Worm (Caenorhabditis elegans) whole organism, L4 larva: ENCODE data around the gene T05C7.9.

Source experiments
- F37D6.2 ChIP-seq: sonication (generic microtip); optimal IDR thresholded peaks from 2 replicates; lab custom pipeline; 2016; ENCODE audit warnings: mild to moderate bottlenecking, missing genetic modification characterization, missing compliant biosample characterization
- F44E2.7 ChIP-seq: fragments of 200-800 bp; sonication (Bioruptor generic); IDR thresholded peaks from 2 replicates; pipeline ENCODE4 v2.1.2; 2022; ENCODE audit warnings: missing genetic modification characterization, missing compliant biosample characterization
- T20F7.1 ChIP-seq: fragments of 200-800 bp; sonication (Bioruptor generic); optimal IDR thresholded peaks from 2 replicates; lab custom pipeline; 2018; ENCODE audit warnings: mild to moderate bottlenecking, missing genetic modification characterization, missing compliant biosample characterization
- aha-1 ChIP-seq: fragments of 150-350 bp; peaks from one replicate; lab custom pipeline; 2014; ENCODE audit warnings: missing biosample characterization, missing genetic modification characterization
- ama-1 ChIP-seq: fragments of 150-350 bp; optimal IDR thresholded peaks from 2 replicates; lab custom pipeline; 2014; ENCODE audit warnings: inconsistent platforms, mixed read lengths
- ceh-28 ChIP-seq: fragments of 150-350 bp; optimal IDR thresholded peaks from 2 replicates; lab custom pipeline; 2014; ENCODE audit warnings: missing biosample characterization, missing genetic modification reagents, missing genetic modification characterization
- ceh-32 ChIP-seq: sonication (generic microtip); optimal IDR thresholded peaks from 2 replicates; lab custom pipeline; 2016; ENCODE audit warnings: mild to moderate bottlenecking, missing genetic modification characterization, missing compliant biosample characterization; ENCODE audit not compliant: poor library complexity
- ceh-82 ChIP-seq: sonication (generic microtip); optimal IDR thresholded peaks from 2 replicates; lab custom pipeline; 2017; ENCODE audit warnings: missing biosample characterization, missing genetic modification characterization
- cey-2 ChIP-seq: sonication (generic microtip); optimal IDR thresholded peaks from 3 replicates; lab custom pipeline; 2017; ENCODE audit warnings: missing genetic modification characterization, mild to moderate bottlenecking, missing compliant biosample characterization, antibody characterized with exemption, borderline replicate concordance; ENCODE audit not compliant: insufficient read depth
- daf-12 ChIP-seq: fragments of 150-350 bp; optimal IDR thresholded peaks from 2 replicates; lab custom pipeline; 2014; ENCODE audit warnings: missing biosample characterization, missing genetic modification reagents, missing genetic modification characterization
- daf-16 ChIP-seq, 3 experiments: sonication (generic microtip); optimal IDR thresholded peaks; 2 replicates each; lab custom pipeline; 2016 to 2017; ENCODE audit warnings: missing genetic modification characterization in 3 of 3, missing genetic modification reagents in 3 of 3, mild to moderate bottlenecking in 2 of 3, missing compliant biosample characterization in 2 of 3, missing biosample characterization in 1 of 3, moderate library complexity in 1 of 3
- daf-19 ChIP-seq: fragments of 200-800 bp; sonication (Bioruptor generic); conservative IDR thresholded peaks from 2 replicates; pipeline ENCODE4 v1.3.6; 2022; ENCODE audit warnings: missing genetic modification characterization, missing compliant biosample characterization
- dpl-1 ChIP-seq: fragments of 150-350 bp; optimal IDR thresholded peaks from 2 replicates; lab custom pipeline; 2014; ENCODE audit warnings: missing biosample characterization, missing genetic modification reagents, missing genetic modification characterization
- egl-43 ChIP-seq: fragments of 200-800 bp; sonication (Bioruptor generic); IDR thresholded peaks from 2 replicates; pipeline ENCODE4 v1.3.6; 2022; ENCODE audit warnings: missing genetic modification reagents, missing genetic modification characterization, missing compliant biosample characterization
- hmg-1.1 ChIP-seq: fragments of 200-800 bp; sonication (Bioruptor generic); IDR thresholded peaks from 2 replicates; pipeline ENCODE4 v1.3.6; 2022; ENCODE audit warnings: missing genetic modification reagents, missing genetic modification characterization, missing compliant biosample characterization
- jun-1 ChIP-seq: fragments of 150-350 bp; optimal IDR thresholded peaks from 2 replicates; lab custom pipeline; 2014; ENCODE audit warnings: missing biosample characterization, missing genetic modification reagents, missing genetic modification characterization
- lin-1 ChIP-seq: fragments of 200-800 bp; sonication (Bioruptor generic); IDR thresholded peaks from 2 replicates; pipeline ENCODE4 v1.3.6; 2022; ENCODE audit warnings: missing genetic modification reagents, missing genetic modification characterization, missing compliant biosample characterization
- lin-15B ChIP-seq: fragments of 150-350 bp; sonication (generic microtip); optimal IDR thresholded peaks from 3 replicates; lab custom pipeline; 2014; ENCODE audit warnings: missing biosample characterization, missing genetic modification characterization
- lin-29 ChIP-seq: fragments of 200-800 bp; sonication (Bioruptor generic); IDR thresholded peaks from 2 replicates; pipeline ENCODE4 v1.3.6; 2022; ENCODE audit warnings: missing genetic modification reagents, missing genetic modification characterization, missing compliant biosample characterization
- madf-5 ChIP-seq, 2 experiments: fragments of 200-800 bp; sonication (Bioruptor generic); IDR thresholded peaks; 2 replicates each; pipeline ENCODE4 v1.3.6; 2022; ENCODE audit warnings: missing compliant biosample characterization in 2 of 2, missing genetic modification characterization in 2 of 2
- mep-1 ChIP-seq: fragments of 150-350 bp; sonication (generic microtip); optimal IDR thresholded peaks from 3 replicates; lab custom pipeline; 2014; ENCODE audit warnings: missing biosample characterization, missing genetic modification characterization
- mes-2 ChIP-seq: sonication (generic microtip); optimal IDR thresholded peaks from 2 replicates; lab custom pipeline; 2016; ENCODE audit warnings: missing genotype, mild to moderate bottlenecking, missing genetic modification characterization, missing compliant biosample characterization; ENCODE audit not compliant: poor library complexity, severe bottlenecking
- mxl-2 ChIP-seq: fragments of 200-800 bp; sonication (Bioruptor generic); conservative IDR thresholded peaks from 2 replicates; pipeline ENCODE4 v1.3.6; 2022; ENCODE audit warnings: missing genetic modification reagents, missing genetic modification characterization, missing compliant biosample characterization
- nhr-102 ChIP-seq: sonication (generic microtip); optimal IDR thresholded peaks from 2 replicates; lab custom pipeline; 2016; ENCODE audit warnings: mild to moderate bottlenecking, missing genetic modification characterization, moderate library complexity, missing compliant biosample characterization
- nhr-42 ChIP-seq: fragments of 200-800 bp; sonication (Bioruptor generic); IDR thresholded peaks from 2 replicates; pipeline ENCODE4 v1.3.6; 2022; ENCODE audit warnings: missing genetic modification characterization, missing compliant biosample characterization
- nhr-48 ChIP-seq: sonication (generic microtip); optimal IDR thresholded peaks from 2 replicates; lab custom pipeline; 2016; ENCODE audit warnings: mild to moderate bottlenecking, missing genetic modification characterization, missing compliant biosample characterization
- nhr-6 ChIP-seq: fragments of 150-350 bp; optimal IDR thresholded peaks from 2 replicates; lab custom pipeline; 2014; ENCODE audit warnings: missing biosample characterization, missing genetic modification characterization
- nhr-76 ChIP-seq: fragments of 150-350 bp; optimal IDR thresholded peaks from 2 replicates; lab custom pipeline; 2014; ENCODE audit warnings: missing biosample characterization, missing genetic modification characterization
- nhr-77 ChIP-seq: fragments of 150-350 bp; optimal IDR thresholded peaks from 2 replicates; lab custom pipeline; 2014; ENCODE audit warnings: missing biosample characterization, missing genetic modification characterization
- pha-4 ChIP-seq, 2 experiments: fragments of 150-350 bp in 1 of 2; fragments of 200-800 bp in 1 of 2; sonication (Bioruptor generic) in 1 of 2; IDR thresholded peaks in 1 of 2; optimal IDR thresholded peaks in 1 of 2; 2 replicates each; pipeline versions ENCODE4 v1.3.6 to Lab custom; 2014 to 2022; ENCODE audit warnings: missing genetic modification characterization in 2 of 2, missing genetic modification reagents in 2 of 2, missing biosample characterization in 1 of 2, missing compliant biosample characterization in 1 of 2
- pqm-1 ChIP-seq: sonication (generic microtip); optimal IDR thresholded peaks from 2 replicates; lab custom pipeline; 2017; ENCODE audit warnings: missing biosample characterization, missing genetic modification characterization
- saeg-2 ChIP-seq: fragments of 200-800 bp; sonication (Bioruptor generic); IDR thresholded peaks from 2 replicates; pipeline ENCODE4 v1.3.6; 2022; ENCODE audit warnings: missing genetic modification reagents, missing genetic modification characterization, missing compliant biosample characterization
- snpc-4 ChIP-seq: fragments of 150-350 bp; optimal IDR thresholded peaks from 2 replicates; lab custom pipeline; 2014; ENCODE audit warnings: missing biosample characterization, missing genetic modification characterization
- unc-130 ChIP-seq: sonication (generic microtip); optimal IDR thresholded peaks from 2 replicates; lab custom pipeline; 2016; ENCODE audit warnings: missing genetic modification reagents, missing genetic modification characterization, missing compliant biosample characterization
- unc-39 ChIP-seq: sonication (generic microtip); optimal IDR thresholded peaks from 2 replicates; lab custom pipeline; 2017; ENCODE audit warnings: missing biosample characterization, missing genetic modification characterization
- unc-62 ChIP-seq, 3 experiments: fragments of 150-350 bp in 1 of 3; sonication (generic microtip); optimal IDR thresholded peaks in 2 of 3; peaks in 1 of 3; 1 replicate in 1 of 3; 2 replicates in 2 of 3; lab custom pipeline; 2014 to 2017; ENCODE audit warnings: missing biosample characterization in 3 of 3, missing genetic modification characterization in 3 of 3, missing genetic modification reagents in 3 of 3, missing genotype in 1 of 3
- zfp-3 ChIP-seq: fragments of 200-800 bp; sonication (Bioruptor generic); conservative IDR thresholded peaks from 2 replicates; pipeline ENCODE4 v1.3.6; 2022; ENCODE audit warnings: missing genetic modification reagents, missing genetic modification characterization, missing compliant biosample characterization
- zip-2 ChIP-seq: fragments of 150-350 bp; optimal IDR thresholded peaks from 2 replicates; lab custom pipeline; 2014; ENCODE audit warnings: missing biosample characterization, missing genetic modification characterization
- ztf-11 ChIP-seq: fragments of 150-350 bp; optimal IDR thresholded peaks from 2 replicates; lab custom pipeline; 2014; ENCODE audit warnings: missing biosample characterization, missing genetic modification characterization

Gene T05C7.9

DNA sequence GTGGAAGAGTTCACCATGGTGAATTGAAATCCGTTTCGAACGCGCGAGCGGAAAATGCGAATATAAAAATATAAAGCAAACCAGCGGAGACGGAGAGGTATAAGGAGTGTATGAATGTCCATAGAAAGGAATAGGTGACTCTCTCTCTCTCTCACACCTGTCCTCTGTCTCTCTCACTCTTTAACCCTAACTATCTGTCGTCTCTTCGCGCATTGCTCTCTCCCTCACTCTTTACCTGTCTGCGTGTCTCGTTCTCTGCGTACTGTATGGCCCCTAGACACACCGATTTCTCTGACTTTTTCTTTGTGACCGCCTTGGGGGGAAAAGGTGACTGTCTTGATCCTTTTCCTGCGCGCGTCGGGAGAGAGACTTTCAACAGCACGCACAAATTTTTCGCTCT, 27.9 kb upstream of the T05C7.9 start (continued):
- peak in 1 of 2 experiments; percentile 51 for TF ChIP-seq unc-62 (GFP tag; optimal IDR thresholded peaks at IDR 0.05 in 1 of 2; lab: Kevin White, UChicago)
- TF ChIP-seq unc-62 (tag; optimal IDR thresholded peaks at IDR 0.05; lab: Kevin White, UChicago): no peak
- no peak for TF ChIP-seq lin-15B (tag; lab: Kevin White, UChicago)
- peak; percentile 34 for TF ChIP-seq nhr-48
- no peak for TF ChIP-seq unc-39 (tag; lab: Kevin White, UChicago)
- TF ChIP-seq F44E2.7 (GFP tag; lab: Robert Waterston, UW): no peak
- no peak for TF ChIP-seq unc-130 (GFP tag; lab: Kevin White, UChicago)
- peak; percentile 65 for TF ChIP-seq mes-2
- TF ChIP-seq ceh-32: no peak
- TF ChIP-seq ama-1 (lab: Kevin White, UChicago): no peak
- TF ChIP-seq daf-12: no peak
- no peak for TF ChIP-seq nhr-42 (GFP tag; lab: Robert Waterston, UW)
- TF ChIP-seq cey-2 (tag; lab: Kevin White, UChicago): no peak
- TF ChIP-seq pqm-1 (tag; lab: Kevin White, UChicago): peak; percentile 31
- no peak for TF ChIP-seq ceh-28
- no peak for TF ChIP-seq zip-2 (tag; lab: Kevin White, UChicago)
- no peak for TF ChIP-seq saeg-2 (GFP tag; lab: Robert Waterston, UW)
- TF ChIP-seq snpc-4 (tag; lab: Kevin White, UChicago): no peak
- TF ChIP-seq madf-5 (GFP tag; IDR thresholded peaks at IDR 0.05; lab: Robert Waterston, UW): no peak
- no peak for TF ChIP-seq daf-16 (GFP tag; optimal IDR thresholded peaks at IDR 0.05; lab: Kevin White, UChicago)
- peak; percentile 71 for TF ChIP-seq daf-16 (tag; optimal IDR thresholded peaks at IDR 0.05; lab: Kevin White, UChicago)
- no peak for TF ChIP-seq ztf-11 (tag; lab: Kevin White, UChicago)
- TF ChIP-seq dpl-1 (GFP tag; lab: Kevin White, UChicago): peak; percentile 29
- TF ChIP-seq nhr-77: peak; percentile 27
- peak; percentile 43 for TF ChIP-seq nhr-102 (tag; lab: Kevin White, UChicago)
- no peak for TF ChIP-seq mxl-2 (GFP tag; lab: Robert Waterston, UW)
- TF ChIP-seq jun-1 (tag; lab: Kevin White, UChicago): no peak
- TF ChIP-seq daf-19 (GFP tag; lab: Robert Waterston, UW): no peak

DNA sequence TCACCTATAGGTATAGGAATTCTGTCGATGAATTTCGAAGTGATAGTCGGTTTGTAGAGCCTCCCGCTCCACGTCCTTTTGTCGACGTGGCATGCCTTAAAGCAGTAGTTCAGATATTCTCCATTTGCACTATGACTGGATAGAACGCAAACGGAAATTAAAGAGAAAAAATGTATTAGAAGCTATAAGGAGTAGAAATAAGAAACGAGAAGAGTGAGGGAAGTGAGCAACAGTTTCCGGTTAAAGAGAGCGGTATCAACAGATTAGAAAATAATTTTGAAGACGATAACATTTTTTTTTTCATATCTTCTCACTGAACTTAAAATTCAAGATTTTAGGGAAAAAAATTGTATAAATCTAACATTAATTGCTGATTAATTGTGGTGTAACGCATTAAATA, 25.5 kb upstream of the T05C7.9 start, which contains the start of gene T05C7.4:
T05C7.4 (minus strand) TSS at position 101 of the 400 bp plus-strand sequence.
- TF ChIP-seq pha-4 (GFP tag; IDR thresholded peaks at IDR 0.05; lab: Robert Waterston, UW): no peak
- TF ChIP-seq pha-4 (tag; optimal IDR thresholded peaks at IDR 0.05; lab: Kevin White, UChicago): no peak
- TF ChIP-seq lin-29 (GFP tag; lab: Robert Waterston, UW): no peak
- TF ChIP-seq unc-62 (GFP tag; optimal IDR thresholded peaks at IDR 0.05 in 1 of 2; lab: Kevin White, UChicago): no peak
- TF ChIP-seq unc-62 (tag; optimal IDR thresholded peaks at IDR 0.05; lab: Kevin White, UChicago): no peak
- no peak for TF ChIP-seq lin-1
- no peak for TF ChIP-seq cey-2 (tag; lab: Kevin White, UChicago)
- no peak for TF ChIP-seq daf-12
- no peak for TF ChIP-seq nhr-76
- TF ChIP-seq aha-1: no peak
- no peak for TF ChIP-seq mep-1
- TF ChIP-seq hmg-1.1 (GFP tag; lab: Robert Waterston, UW): no peak
- no peak for TF ChIP-seq egl-43 (GFP tag; lab: Robert Waterston, UW)
- no peak for TF ChIP-seq nhr-6 (tag; lab: Kevin White, UChicago)
- no peak for TF ChIP-seq zfp-3 (GFP tag; lab: Robert Waterston, UW)
- TF ChIP-seq ama-1 (lab: Kevin White, UChicago): no peak
- TF ChIP-seq ceh-82 (tag; lab: Kevin White, UChicago): no peak
- no peak for TF ChIP-seq T20F7.1
- TF ChIP-seq F37D6.2 (tag; lab: Kevin White, UChicago): no peak
